Fruit fly (Drosophila melanogaster) S2 (cell line): Measurements from ENCODE around the gene CG14854.

Experiments
- CG8478 ChIP-seq: fragments of >200 bp; optimal IDR thresholded peaks from 2 replicates; lab custom pipeline; 2018
- CTCF ChIP-seq, 2 experiments: fragments of >200 bp; optimal IDR thresholded peaks; 2 replicates each; lab custom pipeline; 2018

DNA sequence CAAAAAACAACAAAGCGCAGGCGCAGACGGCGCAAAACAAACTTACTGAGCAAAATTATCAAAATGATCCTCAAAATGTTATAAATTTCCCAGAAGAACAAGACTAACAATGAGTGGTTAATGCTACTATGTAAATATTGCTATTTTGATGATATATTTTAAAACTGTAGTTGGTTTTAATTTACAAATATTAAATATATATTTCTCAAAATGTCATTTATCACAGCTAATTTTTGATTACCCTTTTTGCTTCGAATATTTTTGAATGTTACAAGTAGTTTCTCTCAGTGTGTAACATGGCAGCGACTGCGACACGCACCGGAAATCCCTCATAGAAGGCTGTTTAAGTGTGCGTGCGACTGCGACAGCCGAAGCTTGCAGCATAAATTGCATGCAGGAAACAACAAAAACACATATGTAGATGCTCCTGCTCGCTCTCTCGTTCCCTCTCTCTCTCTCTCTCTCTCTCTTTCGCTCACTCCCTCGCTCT lies 38.1 kb upstream of the CG14854 start:
- TF ChIP-seq CTCF (optimal IDR thresholded peaks at IDR 0.05; lab: Kevin White, UChicago): no peak
- TF ChIP-seq CG8478 (lab: Kevin White, UChicago): no peak
